Fruit fly (Drosophila melanogaster) whole organism, prepupa: ENCODE measurements around the gene for.

Source experiments
- Blimp-1 ChIP-seq: fragments of 200-800 bp; sonication (Bioruptor generic); optimal IDR thresholded peaks from 3 replicates; lab custom pipeline; 2017; ENCODE audit warnings: missing biosample characterization, missing genetic modification characterization, mild to moderate bottlenecking, moderate library complexity, missing genetic modification reagents
- CG10631 ChIP-seq: fragments of 200-800 bp; sonication (Bioruptor generic); optimal IDR thresholded peaks from 2 replicates; lab custom pipeline; 2016; ENCODE audit warnings: missing biosample characterization, missing genetic modification characterization
- CG10669 ChIP-seq: fragments of 200-800 bp; sonication (Bioruptor generic); optimal IDR thresholded peaks from 3 replicates; lab custom pipeline; 2018; ENCODE audit warnings: missing biosample characterization, mild to moderate bottlenecking, missing genetic modification characterization, moderate library complexity
- CG11294 ChIP-seq: fragments of 200-800 bp; sonication (Bioruptor generic); IDR thresholded peaks from 2 replicates; pipeline ENCODE4 v1.3.6; 2022; ENCODE audit warnings: missing biosample characterization, missing genetic modification characterization
- CG11762 ChIP-seq: fragments of 200-800 bp; sonication (Bioruptor generic); optimal IDR thresholded peaks from 3 replicates; lab custom pipeline; 2016; ENCODE audit warnings: missing biosample characterization, missing genetic modification characterization; ENCODE audit not compliant: insufficient read depth
- CG11902 ChIP-seq: fragments of 200-800 bp; sonication (Bioruptor generic); optimal IDR thresholded peaks from 3 replicates; lab custom pipeline; 2016; ENCODE audit warnings: missing biosample characterization, missing genetic modification characterization
- CG15336 ChIP-seq: fragments of 200-800 bp; sonication (Bioruptor generic); IDR thresholded peaks from 2 replicates; pipeline ENCODE4 v1.3.6; 2022; ENCODE audit warnings: missing biosample characterization, missing genetic modification characterization
- CG1621 ChIP-seq: fragments of 200-800 bp; sonication (Bioruptor generic); optimal IDR thresholded peaks from 3 replicates; lab custom pipeline; 2018; ENCODE audit warnings: missing biosample characterization, mild to moderate bottlenecking, missing genetic modification characterization
- CG16779 ChIP-seq: fragments of 200-800 bp; sonication (Bioruptor generic); optimal IDR thresholded peaks from 3 replicates; lab custom pipeline; 2017; ENCODE audit warnings: missing biosample characterization, mild to moderate bottlenecking, missing genetic modification characterization
- CG3032 ChIP-seq: fragments of 200-800 bp; optimal IDR thresholded peaks from 2 replicates; lab custom pipeline; 2019; ENCODE audit warnings: missing biosample characterization, mild to moderate bottlenecking, missing genetic modification characterization, moderate library complexity
- CG31627 ChIP-seq: fragments of 200-800 bp; sonication (Bioruptor generic); optimal IDR thresholded peaks from 3 replicates; lab custom pipeline; 2016; ENCODE audit warnings: missing biosample characterization, missing genetic modification characterization
- CG32006 ChIP-seq: fragments of 200-800 bp; sonication (Bioruptor generic); optimal IDR thresholded peaks from 3 replicates; lab custom pipeline; 2017; ENCODE audit warnings: missing biosample characterization, mild to moderate bottlenecking, missing genetic modification characterization
- CG3919 ChIP-seq: fragments of 200-800 bp; sonication (Bioruptor generic); optimal IDR thresholded peaks from 3 replicates; lab custom pipeline; 2016; ENCODE audit warnings: missing biosample characterization, missing genetic modification characterization
- CG4318 ChIP-seq: fragments of 200-800 bp; sonication (Bioruptor generic); optimal IDR thresholded peaks from 3 replicates; lab custom pipeline; 2017; ENCODE audit warnings: missing biosample characterization, mild to moderate bottlenecking, missing genetic modification characterization
- CG6163 ChIP-seq: fragments of 200-800 bp; sonication (Bioruptor generic); IDR thresholded peaks from 3 replicates; pipeline ENCODE4 v1.3.6; 2022; ENCODE audit warnings: missing biosample characterization, missing genetic modification characterization
- CG6276 ChIP-seq: fragments of 200-800 bp; sonication (Bioruptor generic); optimal IDR thresholded peaks from 2 replicates; lab custom pipeline; 2017; ENCODE audit warnings: missing biosample characterization, mild to moderate bottlenecking, missing genetic modification characterization
- CG6808 ChIP-seq: fragments of 200-800 bp; sonication (Bioruptor generic); optimal IDR thresholded peaks from 3 replicates; lab custom pipeline; 2017; ENCODE audit warnings: missing biosample characterization, missing genetic modification characterization, mild to moderate bottlenecking, moderate library complexity, missing genetic modification reagents
- CG7368 ChIP-seq: fragments of 200-800 bp; sonication (Bioruptor generic); optimal IDR thresholded peaks from 3 replicates; lab custom pipeline; 2016; ENCODE audit warnings: missing biosample characterization, missing genetic modification characterization
- CG8119 ChIP-seq: fragments of 200-800 bp; sonication (Bioruptor generic); IDR thresholded peaks from 3 replicates; pipeline ENCODE4 v1.3.6; 2022; ENCODE audit warnings: missing biosample characterization, missing genetic modification characterization
- CG8632 ChIP-seq: fragments of 200-800 bp; sonication (Bioruptor generic); optimal IDR thresholded peaks from 3 replicates; lab custom pipeline; 2016; ENCODE audit warnings: missing biosample characterization, missing genetic modification characterization
- CG9139 ChIP-seq: fragments of 200-800 bp; sonication (Bioruptor generic); optimal IDR thresholded peaks from 3 replicates; lab custom pipeline; 2017; ENCODE audit warnings: missing biosample characterization, mild to moderate bottlenecking, missing genetic modification characterization
- Eip75B ChIP-seq: fragments of 200-800 bp; sonication (Bioruptor generic); optimal IDR thresholded peaks from 3 replicates; lab custom pipeline; 2016; ENCODE audit warnings: missing biosample characterization, missing genetic modification characterization
- Eip78C ChIP-seq: fragments of 200-800 bp; sonication (Bioruptor generic); peaks from one replicate; lab custom pipeline; 2016; ENCODE audit warnings: missing biosample characterization, missing genetic modification characterization
- Hr39 ChIP-seq: fragments of 200-800 bp; sonication (Bioruptor generic); optimal IDR thresholded peaks from 2 replicates; lab custom pipeline; 2016; ENCODE audit warnings: missing biosample characterization, missing genetic modification characterization
- Hr4 ChIP-seq: fragments of 200-800 bp; sonication (Bioruptor generic); optimal IDR thresholded peaks from 3 replicates; lab custom pipeline; 2016; ENCODE audit warnings: missing biosample characterization, missing genetic modification characterization
- Lpt ChIP-seq: fragments of 200-800 bp; sonication (Bioruptor generic); optimal IDR thresholded peaks from 3 replicates; lab custom pipeline; 2016; ENCODE audit warnings: missing biosample characterization, missing genetic modification characterization
- OdsH ChIP-seq: fragments of 200-800 bp; sonication (Bioruptor generic); optimal IDR thresholded peaks from 3 replicates; lab custom pipeline; 2016; ENCODE audit warnings: missing biosample characterization, missing genetic modification characterization
- Smox ChIP-seq: fragments of 200-800 bp; sonication (Bioruptor generic); optimal IDR thresholded peaks from 3 replicates; lab custom pipeline; 2016; ENCODE audit warnings: missing biosample characterization, missing genetic modification characterization
- Sox102F ChIP-seq: fragments of 200-800 bp; sonication (Bioruptor generic); optimal IDR thresholded peaks from 2 replicates; lab custom pipeline; 2016; ENCODE audit warnings: missing biosample characterization, mild to moderate bottlenecking, missing genetic modification characterization
- Sox14 ChIP-seq: fragments of 200-800 bp; sonication (Bioruptor generic); optimal IDR thresholded peaks from 3 replicates; lab custom pipeline; 2016; ENCODE audit warnings: missing biosample characterization, missing genetic modification characterization
- Sox15 ChIP-seq: fragments of 200-800 bp; sonication (Bioruptor generic); optimal IDR thresholded peaks from 3 replicates; lab custom pipeline; 2016; ENCODE audit warnings: missing biosample characterization, missing genetic modification characterization
- achi ChIP-seq: fragments of 200-800 bp; sonication (Bioruptor generic); optimal IDR thresholded peaks from 3 replicates; lab custom pipeline; 2016; ENCODE audit warnings: missing biosample characterization, missing genetic modification characterization
- cyc ChIP-seq: fragments of 200-800 bp; sonication (Bioruptor generic); optimal IDR thresholded peaks from 3 replicates; lab custom pipeline; 2016; ENCODE audit warnings: missing biosample characterization, missing genetic modification characterization
- dac ChIP-seq: fragments of 200-800 bp; sonication (Bioruptor generic); optimal IDR thresholded peaks from 2 replicates; lab custom pipeline; 2017; ENCODE audit warnings: missing biosample characterization, mild to moderate bottlenecking, missing genetic modification characterization
- dsx ChIP-seq: fragments of 200-800 bp; optimal IDR thresholded peaks from 3 replicates; lab custom pipeline; 2019; ENCODE audit warnings: missing biosample characterization, mild to moderate bottlenecking, missing genetic modification characterization, moderate library complexity; ENCODE audit not compliant: poor library complexity, severe bottlenecking
- eg ChIP-seq: fragments of 200-800 bp; sonication (Bioruptor generic); IDR thresholded peaks from 3 replicates; pipeline ENCODE4 v1.3.6; 2022; ENCODE audit warnings: missing biosample characterization, missing genetic modification characterization
- esn ChIP-seq: fragments of 200-800 bp; sonication (Bioruptor generic); optimal IDR thresholded peaks from 2 replicates; lab custom pipeline; 2016; ENCODE audit warnings: missing biosample characterization, mild to moderate bottlenecking, missing genetic modification characterization, moderate library complexity
- fd59A ChIP-seq: fragments of 200-800 bp; sonication (Bioruptor generic); optimal IDR thresholded peaks from 2 replicates; lab custom pipeline; 2017; ENCODE audit warnings: missing biosample characterization, mild to moderate bottlenecking, missing genetic modification characterization, missing genetic modification reagents
- fd85E ChIP-seq: fragments of 200-800 bp; sonication (Bioruptor generic); optimal IDR thresholded peaks from 3 replicates; lab custom pipeline; 2016; ENCODE audit warnings: missing biosample characterization, missing genetic modification characterization
- fkh ChIP-seq: fragments of 200-800 bp; sonication (Bioruptor generic); optimal IDR thresholded peaks from 3 replicates; lab custom pipeline; 2017; ENCODE audit warnings: missing biosample characterization, mild to moderate bottlenecking, missing genetic modification characterization, moderate library complexity
- net ChIP-seq: fragments of 200-800 bp; sonication (Bioruptor generic); optimal IDR thresholded peaks from 3 replicates; lab custom pipeline; 2016; ENCODE audit warnings: missing biosample characterization, missing genetic modification characterization
- salr ChIP-seq, 2 experiments: fragments of 200-800 bp; sonication (Bioruptor generic); optimal IDR thresholded peaks; 3 replicates each; lab custom pipeline; 2016 to 2018; ENCODE audit warnings: missing biosample characterization in 2 of 2, missing genetic modification characterization in 2 of 2, mild to moderate bottlenecking in 1 of 2
- spab ChIP-seq: fragments of 200-800 bp; sonication (Bioruptor generic); optimal IDR thresholded peaks from 2 replicates; lab custom pipeline; 2017; ENCODE audit warnings: missing biosample characterization, mild to moderate bottlenecking, missing genetic modification characterization, missing genetic modification reagents
- ss ChIP-seq, 2 experiments: fragments of 200-800 bp; sonication (Bioruptor generic); optimal IDR thresholded peaks; 2 replicates in 1 of 2; 3 replicates in 1 of 2; lab custom pipeline; 2017 to 2018; ENCODE audit warnings: mild to moderate bottlenecking in 2 of 2, missing biosample characterization in 2 of 2, missing genetic modification characterization in 2 of 2, moderate library complexity in 1 of 2
- svp ChIP-seq: fragments of 200-800 bp; sonication (Bioruptor generic); peaks from one replicate; lab custom pipeline; 2016; ENCODE audit warnings: missing biosample characterization, missing genetic modification characterization
- vri ChIP-seq: fragments of 200-800 bp; sonication (Bioruptor generic); optimal IDR thresholded peaks from 3 replicates; lab custom pipeline; 2016; ENCODE audit warnings: missing biosample characterization, mild to moderate bottlenecking, missing genetic modification characterization

The for gene

dm6 chr2L:3640952-3641351 is 15.8 kb downstream of the for start:
- no peak for TF ChIP-seq cyc (GFP tag; lab: Kevin White, UChicago)
- TF ChIP-seq OdsH (GFP tag; lab: Kevin White, UChicago), result no peak
- TF ChIP-seq fkh, result peak; percentile 66
- no peak for TF ChIP-seq CG3032

dm6 chr2L:3639924-3640323 is 16.8 kb downstream of the for start:
- TF ChIP-seq Sox102F (GFP tag; lab: Kevin White, UChicago) (no peak), fkh (peak; percentile 38), CG6276 (GFP tag; lab: Kevin White, UChicago) (peak; percentile 1), CG1621 (peak; percentile 62), CG8632 (no peak), Eip75B (GFP tag; lab: Kevin White, UChicago) (peak; percentile 22), eg (GFP tag; lab: Robert Waterston, UW) (0 out of 3 replicates have a peak, but pooled peaks have one; percentile 30), dsx (peak; percentile 55), CG6808 (peak; percentile 34), achi (GFP tag; lab: Kevin White, UChicago) (no peak), spab (peak; percentile 5), CG9139 (GFP tag; lab: Kevin White, UChicago) (peak; percentile 50), Eip78C (GFP tag; lab: Kevin White, UChicago) (peak; percentile 66), dac (GFP tag; lab: Kevin White, UChicago) (no peak), CG15336 (GFP tag; lab: Robert Waterston, UW) (peak; percentile 16; the same call in 1 of the 2 replicates), CG11294 (GFP tag; lab: Robert Waterston, UW) (peak; percentile 46; the same call in 1 of the 2 replicates), CG16779 (tag; lab: Kevin White, UChicago) (peak; percentile 2), fd85E (GFP tag; lab: Kevin White, UChicago) (no peak), CG10669 (no peak), vri (peak; percentile 69), svp (GFP tag; lab: Kevin White, UChicago) (peak; percentile 99), Sox14 (no peak), ss (GFP tag; optimal IDR thresholded peaks at IDR 0.05; lab: Kevin White, UChicago) (peak; percentile 24 to 46), CG6163 (GFP tag; lab: Robert Waterston, UW) (peak; percentile 37; the same call in 1 of the 3 replicates)

dm6 chr2L:3635444-3635843 is 21.3 kb downstream of the for start:
- TF ChIP-seq CG10669 (no peak), svp (GFP tag; lab: Kevin White, UChicago) (no peak), CG9139 (GFP tag; lab: Kevin White, UChicago) (no peak), CG3032 (no peak), Blimp-1 (GFP tag; lab: Kevin White, UChicago) (no peak), Hr4 (peak; percentile 78), Lpt (GFP tag; lab: Kevin White, UChicago) (peak; percentile 39), CG8119 (peak; percentile 70), CG11902 (GFP tag; lab: Kevin White, UChicago) (no peak), CG11762 (GFP tag; lab: Kevin White, UChicago) (no peak), fd59A (GFP tag; lab: Kevin White, UChicago) (no peak), CG6808 (no peak), vri (no peak), cyc (GFP tag; lab: Kevin White, UChicago) (no peak), CG16779 (tag; lab: Kevin White, UChicago) (no peak), Sox15 (GFP tag; lab: Kevin White, UChicago) (no peak), CG4318 (peak; percentile 41), OdsH (GFP tag; lab: Kevin White, UChicago) (no peak), CG10631 (no peak), CG1621 (no peak), Sox14 (no peak), CG6163 (GFP tag; lab: Robert Waterston, UW) (peak; percentile 68), esn (GFP tag; lab: Kevin White, UChicago) (no peak), fkh (no peak), CG32006 (GFP tag; lab: Kevin White, UChicago) (peak; percentile 75), CG7368 (GFP tag; lab: Kevin White, UChicago) (no peak), salr (GFP tag; optimal IDR thresholded peaks at IDR 0.05; lab: Kevin White, UChicago) (peak in 1 of 2 experiments; percentile 11), CG6276 (GFP tag; lab: Kevin White, UChicago) (peak; percentile 39), dsx (no peak), CG3919 (GFP tag; lab: Kevin White, UChicago) (no peak), achi (GFP tag; lab: Kevin White, UChicago) (no peak), Hr39 (GFP tag; lab: Kevin White, UChicago) (no peak), net (GFP tag; lab: Kevin White, UChicago) (peak; percentile 46), Eip75B (GFP tag; lab: Kevin White, UChicago) (no peak), CG31627 (GFP tag; lab: Kevin White, UChicago) (no peak), Smox (GFP tag; lab: Kevin White, UChicago) (no peak)
